Worm (Caenorhabditis elegans): ENCODE measurements around the gene ZK470.14.

ZK470.14 gene

DNA sequence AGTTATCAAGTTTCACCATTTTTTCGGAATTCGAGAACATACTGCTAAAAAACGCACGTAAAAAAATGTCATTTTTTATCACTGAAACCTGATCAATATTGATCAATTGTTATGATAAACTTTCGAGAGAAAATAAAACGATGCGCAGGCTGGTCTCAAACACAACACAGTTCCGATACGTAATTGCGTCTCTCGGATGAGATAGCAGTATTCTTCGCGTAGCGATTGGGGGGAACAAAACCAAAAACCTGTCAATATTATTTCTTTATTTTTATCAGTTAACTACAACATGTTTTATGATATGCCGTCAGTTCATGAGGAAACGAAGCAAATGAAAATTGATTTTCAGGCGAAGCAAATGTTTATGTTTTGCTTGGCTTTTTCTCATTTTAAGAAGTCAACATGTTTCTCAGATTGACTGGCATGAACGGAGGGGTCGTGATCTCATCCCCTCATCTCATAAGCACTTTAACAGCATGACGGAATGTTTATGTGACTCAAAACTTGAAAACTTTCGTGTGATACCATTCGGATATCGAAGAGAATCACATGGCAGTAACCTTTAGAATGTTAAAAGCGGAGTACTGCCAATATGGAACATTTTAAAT is 48.4 kb downstream of the ZK470.14 start:
- no peak for TF ChIP-seq egl-18 (GFP tag; IDR thresholded peaks at IDR 0.05)
- peak in 1 of 2 experiments; percentile 33 for TF ChIP-seq let-607 (tag; optimal IDR thresholded peaks at IDR 0.05)
- peak; percentile 84 for TF ChIP-seq nhr-80 (tag; optimal IDR thresholded peaks at IDR 0.05)
- TF ChIP-seq dox-1 (GFP tag; IDR thresholded peaks at IDR 0.05) = 0 out of 2 replicates have a peak, but pooled peaks have one; percentile 15
- TF ChIP-seq Y56A3A.18 (GFP tag; IDR thresholded peaks at IDR 0.05) = peak; percentile 16; the same call in 1 of the 2 replicates
- TF ChIP-seq lin-54 (GFP tag; optimal IDR thresholded peaks at IDR 0.05) = no peak
- peak; percentile 36; the same call in 1 of the 2 replicates for TF ChIP-seq B0336.3 (GFP tag; IDR thresholded peaks at IDR 0.05)
- no peak for TF ChIP-seq ceh-40 (GFP tag; IDR thresholded peaks at IDR 0.05)
- no peak for TF ChIP-seq rcor-1 (GFP tag; IDR thresholded peaks at IDR 0.05)
- peak; percentile 24 for TF ChIP-seq attf-5 (GFP tag; optimal IDR thresholded peaks at IDR 0.05)
- peak; percentile 29 for TF ChIP-seq lin-40 (tag; optimal IDR thresholded peaks at IDR 0.05)
- no peak for TF ChIP-seq Y79H2A.3 (GFP tag; conservative IDR thresholded peaks at IDR 0.05)
- no peak for TF ChIP-seq cebp-1 (GFP tag; IDR thresholded peaks at IDR 0.05)
- TF ChIP-seq cebp-1 (tag; optimal IDR thresholded peaks at IDR 0.05) = peak; percentile 11
- TF ChIP-seq K11D2.4 (GFP tag; IDR thresholded peaks at IDR 0.05) = no peak
- no peak for TF ChIP-seq him-1 (tag; optimal IDR thresholded peaks at IDR 0.05)
- TF ChIP-seq nfyb-1 (GFP tag; IDR thresholded peaks at IDR 0.05) = no peak

ce11 chrX:4216894-4217293 is 49.6 kb downstream of the ZK470.14 start, which contains the start of the genes F20B6.10 and hpk-1:
TSS of gene F20B6.10 (minus strand) at chrX:4217196.
TSS of gene hpk-1 (minus strand) at chrX:4217290.
- TF ChIP-seq B0336.3 (GFP tag; IDR thresholded peaks at IDR 0.05) (0 out of 2 replicates have a peak, but pooled peaks have one; percentile 16), ceh-58 (GFP tag; IDR thresholded peaks at IDR 0.05) (no peak), dox-1 (GFP tag; IDR thresholded peaks at IDR 0.05) (0 out of 2 replicates have a peak, but pooled peaks have one; percentile 18), nfya-2 (GFP tag; IDR thresholded peaks at IDR 0.05) (0 out of 2 replicates have a peak, but pooled peaks have one; percentile 23), zfh-2 (GFP tag; conservative IDR thresholded peaks at IDR 0.05) (peak; percentile 79), hmg-20 (GFP tag; IDR thresholded peaks at IDR 0.05) (no peak), ama-1 (optimal IDR thresholded peaks at IDR 0.05) (no peak), ama-1 (GFP tag; optimal IDR thresholded peaks at IDR 0.05) (no peak)

- 0 out of 2 replicates have a peak, but pooled peaks have one; percentile 43 for TF ChIP-seq nfyb-1 (GFP tag; IDR thresholded peaks at IDR 0.05)
- 0 out of 2 replicates have a peak, but pooled peaks have one; percentile 34 for TF ChIP-seq mcd-1 (GFP tag; IDR thresholded peaks at IDR 0.05)
- TF ChIP-seq chd-7 (tag; optimal IDR thresholded peaks at IDR 0.05) = peak; percentile 36
- TF ChIP-seq D2030.7 (GFP tag; IDR thresholded peaks at IDR 0.05) = no peak
- TF ChIP-seq ztf-6 (GFP tag; IDR thresholded peaks at IDR 0.05) = no peak
- no peak for TF ChIP-seq hmg-1.2 (GFP tag; IDR thresholded peaks at IDR 0.05)
- no peak for TF ChIP-seq B0035.1 (tag; optimal IDR thresholded peaks at IDR 0.05)
- TF ChIP-seq zfh-2 (GFP tag; conservative IDR thresholded peaks at IDR 0.05) = peak; percentile 91
- TF ChIP-seq F57A8.1 (GFP tag; optimal IDR thresholded peaks at IDR 0.05) = no peak
- TF ChIP-seq cebp-1 (GFP tag; IDR thresholded peaks at IDR 0.05) = no peak
- TF ChIP-seq cebp-1 (tag; optimal IDR thresholded peaks at IDR 0.05) = peak; percentile 31
- TF ChIP-seq bed-1 (GFP tag; IDR thresholded peaks at IDR 0.05) = no peak
Measured at ce11 chrX:4218174-4218573, 50.9 kb downstream of the ZK470.14 start, which contains the start of gene W01H2.2. TSS of gene W01H2.2 (minus strand) at chrX:4218458.

Data from whole organism, young adult.